Fruit fly (Drosophila melanogaster) whole organism, embryonic: ENCODE measurements around the gene CG10863.

Experiments
- Atf6 ChIP-seq: fragments of 200-800 bp; sonication (Bioruptor generic); IDR thresholded peaks from 2 replicates; pipeline ENCODE4 v1.3.6; 2022; ENCODE audit warnings: missing biosample characterization, missing genetic modification characterization
- C15 ChIP-seq: fragments of 200-800 bp; sonication (Bioruptor generic); IDR thresholded peaks from 3 replicates; pipeline ENCODE4 v1.3.6; 2022; ENCODE audit warnings: missing biosample characterization, missing genetic modification characterization
- CG10321 ChIP-seq: fragments of 200-800 bp; sonication (Bioruptor generic); IDR thresholded peaks from 2 replicates; pipeline ENCODE4 v1.3.6; 2022; ENCODE audit warnings: missing biosample characterization, missing genetic modification characterization
- CG10959 ChIP-seq: fragments of 200-800 bp; sonication (Bioruptor generic); IDR thresholded peaks from 2 replicates; pipeline ENCODE4 v1.3.6; 2022; ENCODE audit warnings: missing biosample characterization, missing genetic modification characterization
- CG11398 ChIP-seq: fragments of 200-800 bp; sonication (Bioruptor generic); optimal IDR thresholded peaks from 2 replicates; lab custom pipeline; 2016; ENCODE audit warnings: missing biosample characterization, missing genetic modification characterization
- CG12744 ChIP-seq: fragments of 200-800 bp; sonication (Bioruptor generic); optimal IDR thresholded peaks from 2 replicates; lab custom pipeline; 2016; ENCODE audit warnings: missing biosample characterization, missing genetic modification characterization
- CG13894 ChIP-seq: fragments of 200-800 bp; sonication (Bioruptor generic); optimal IDR thresholded peaks from 3 replicates; lab custom pipeline; 2018; ENCODE audit warnings: missing biosample characterization, mild to moderate bottlenecking, missing genetic modification characterization, moderate library complexity
- CG17361 ChIP-seq: fragments of 200-800 bp; sonication (Bioruptor generic); IDR thresholded peaks from 3 replicates; pipeline ENCODE4 v1.3.6; 2022; ENCODE audit warnings: missing biosample characterization, missing genetic modification characterization
- CG17612 ChIP-seq: fragments of 200-800 bp; sonication (Bioruptor generic); IDR thresholded peaks from 2 replicates; pipeline ENCODE4 v1.3.6; 2022; ENCODE audit warnings: missing biosample characterization, missing genetic modification characterization
- CG18599 ChIP-seq: fragments of 200-800 bp; sonication (Bioruptor generic); optimal IDR thresholded peaks from 3 replicates; lab custom pipeline; 2017; ENCODE audit warnings: missing biosample characterization, missing genetic modification characterization, mild to moderate bottlenecking, moderate library complexity, missing genetic modification reagents
- CG18619 ChIP-seq: fragments of 200-800 bp; sonication (Bioruptor generic); optimal IDR thresholded peaks from 3 replicates; lab custom pipeline; 2017; ENCODE audit warnings: missing biosample characterization, mild to moderate bottlenecking, missing genetic modification characterization
- CG42726 ChIP-seq: fragments of 200-800 bp; sonication (Bioruptor generic); IDR thresholded peaks from 2 replicates; pipeline ENCODE4 v1.3.6; 2022; ENCODE audit warnings: missing biosample characterization, missing genetic modification characterization; ENCODE audit not compliant: partially characterized antibody
- CG6272 ChIP-seq: fragments of 200-800 bp; sonication (Bioruptor generic); IDR thresholded peaks from 2 replicates; pipeline ENCODE4 v1.3.6; 2022; ENCODE audit warnings: missing biosample characterization, missing genetic modification characterization
- CG7928 ChIP-seq: fragments of 200-800 bp; sonication (Bioruptor generic); optimal IDR thresholded peaks from 2 replicates; lab custom pipeline; 2017; ENCODE audit warnings: missing biosample characterization, mild to moderate bottlenecking, missing genetic modification characterization
- CG9797 ChIP-seq: fragments of 200-800 bp; sonication (Bioruptor generic); optimal IDR thresholded peaks from 3 replicates; lab custom pipeline; 2018; ENCODE audit warnings: missing biosample characterization, mild to moderate bottlenecking, missing genetic modification characterization
- CkIIα-i1 ChIP-seq: fragments of 200-800 bp; sonication (Bioruptor generic); IDR thresholded peaks from 2 replicates; pipeline ENCODE4 v1.3.6; 2022; ENCODE audit warnings: missing biosample characterization, missing genetic modification characterization
- Dek ChIP-seq: fragments of 200-800 bp; sonication (Bioruptor generic); optimal IDR thresholded peaks from 3 replicates; lab custom pipeline; 2019; ENCODE audit warnings: missing biosample characterization, mild to moderate bottlenecking, missing genetic modification characterization, moderate library complexity
- Dip3 ChIP-seq: fragments of 200-800 bp; sonication (Bioruptor generic); optimal IDR thresholded peaks from 3 replicates; lab custom pipeline; 2016; ENCODE audit warnings: missing biosample characterization, missing genetic modification characterization
- Dref ChIP-seq: fragments of 200-800 bp; sonication (Bioruptor generic); IDR thresholded peaks from 2 replicates; pipeline ENCODE4 v1.3.6; 2022; ENCODE audit warnings: missing biosample characterization, missing genetic modification characterization
- Eip74EF ChIP-seq, 2 experiments: fragments of 200-800 bp in 1 of 2; fragments of >200 bp in 1 of 2; sonication (Bioruptor generic) in 1 of 2; optimal IDR thresholded peaks; 2 replicates each; lab custom pipeline; 2017 to 2019; ENCODE audit warnings: missing biosample characterization in 2 of 2, missing genetic modification characterization in 2 of 2, mild to moderate bottlenecking in 1 of 2, moderate library complexity in 1 of 2
- Fer1 ChIP-seq: fragments of 200-800 bp; sonication (Bioruptor generic); optimal IDR thresholded peaks from 2 replicates; lab custom pipeline; 2017; ENCODE audit warnings: missing biosample characterization, mild to moderate bottlenecking, missing genetic modification characterization
- Fer2 ChIP-seq: fragments of 200-800 bp; sonication (Bioruptor generic); optimal IDR thresholded peaks from 2 replicates; lab custom pipeline; 2018; ENCODE audit warnings: missing biosample characterization, mild to moderate bottlenecking, missing genetic modification characterization, moderate library complexity
- H15 ChIP-seq: fragments of 200-800 bp; sonication (Bioruptor generic); IDR thresholded peaks from 3 replicates; pipeline ENCODE4 v1.3.6; 2022; ENCODE audit warnings: missing biosample characterization, missing genetic modification characterization
- HLH54F ChIP-seq: fragments of 200-800 bp; sonication (Bioruptor generic); optimal IDR thresholded peaks from 3 replicates; lab custom pipeline; 2016; ENCODE audit warnings: missing biosample characterization, missing genetic modification characterization
- Hr39 ChIP-seq: fragments of >200 bp; optimal IDR thresholded peaks from 2 replicates; lab custom pipeline; 2017
- NC2β ChIP-seq: fragments of 200-800 bp; sonication (Bioruptor generic); optimal IDR thresholded peaks from 2 replicates; lab custom pipeline; 2016; ENCODE audit warnings: missing biosample characterization, missing genetic modification characterization
- NFAT ChIP-seq: fragments of 200-800 bp; sonication (Bioruptor generic); IDR thresholded peaks from 2 replicates; pipeline ENCODE4 v1.3.6; 2022; ENCODE audit warnings: missing biosample characterization, missing genetic modification characterization
- Nf-YA ChIP-seq: fragments of 200-800 bp; sonication (Bioruptor generic); IDR thresholded peaks from 2 replicates; pipeline ENCODE4 v1.3.6; 2022; ENCODE audit warnings: missing biosample characterization, missing genetic modification characterization
- Pdp1 ChIP-seq, 2 experiments: fragments of 200-800 bp; sonication (Bioruptor generic); optimal IDR thresholded peaks; 3 replicates each; lab custom pipeline; 2016; ENCODE audit warnings: missing biosample characterization in 2 of 2, missing genetic modification characterization in 2 of 2, mild to moderate bottlenecking in 1 of 2, moderate library complexity in 1 of 2
- Ravus ChIP-seq: fragments of 200-800 bp; sonication (Bioruptor generic); IDR thresholded peaks from 2 replicates; pipeline ENCODE4 v1.3.6; 2022; ENCODE audit warnings: missing biosample characterization, missing genetic modification characterization
- Sin3A ChIP-seq: fragments of >200 bp; optimal IDR thresholded peaks from 2 replicates; lab custom pipeline; 2018
- Taf1 ChIP-seq: fragments of 200-800 bp; sonication (Bioruptor generic); IDR thresholded peaks from 2 replicates; pipeline ENCODE4 v1.3.6; 2022; ENCODE audit warnings: missing biosample characterization, missing genetic modification characterization
- Usf ChIP-seq: fragments of 200-800 bp; sonication (Bioruptor generic); optimal IDR thresholded peaks from 2 replicates; lab custom pipeline; 2017; ENCODE audit warnings: missing genotype, missing biosample characterization, missing genetic modification characterization
- br ChIP-seq: fragments of >200 bp; optimal IDR thresholded peaks from 2 replicates; lab custom pipeline; 2017
- dan ChIP-seq: fragments of 200-800 bp; sonication (Bioruptor generic); IDR thresholded peaks from 2 replicates; pipeline ENCODE4 v1.3.6; 2022; ENCODE audit warnings: missing biosample characterization, missing genetic modification characterization
- dysf ChIP-seq: fragments of 200-800 bp; sonication (Bioruptor generic); IDR thresholded peaks from 3 replicates; pipeline ENCODE4 v1.3.6; 2022; ENCODE audit warnings: missing biosample characterization, missing genetic modification characterization
- exex ChIP-seq: fragments of 200-800 bp; sonication (Bioruptor generic); optimal IDR thresholded peaks from 4 replicates; lab custom pipeline; 2018; ENCODE audit warnings: missing biosample characterization, mild to moderate bottlenecking, missing genetic modification characterization, moderate library complexity
- fd64A ChIP-seq: fragments of 200-800 bp; sonication (Bioruptor generic); optimal IDR thresholded peaks from 3 replicates; lab custom pipeline; 2018; ENCODE audit warnings: missing biosample characterization, mild to moderate bottlenecking, missing genetic modification characterization
- gsb-n ChIP-seq: fragments of 200-800 bp; sonication (Bioruptor generic); optimal IDR thresholded peaks from 3 replicates; lab custom pipeline; 2018; ENCODE audit warnings: missing biosample characterization, mild to moderate bottlenecking, missing genetic modification characterization
- her ChIP-seq: fragments of 200-800 bp; sonication (Bioruptor generic); optimal IDR thresholded peaks from 2 replicates; lab custom pipeline; 2016; ENCODE audit warnings: missing biosample characterization, missing genetic modification characterization
- lilli ChIP-seq: fragments of 200-800 bp; sonication (Bioruptor generic); optimal IDR thresholded peaks from 3 replicates; lab custom pipeline; 2016; ENCODE audit warnings: missing biosample characterization, missing genetic modification characterization
- mam ChIP-seq: fragments of 200-800 bp; sonication (Bioruptor generic); optimal IDR thresholded peaks from 3 replicates; lab custom pipeline; 2016; ENCODE audit warnings: missing biosample characterization, missing genetic modification characterization
- phol ChIP-seq: fragments of 200-800 bp; sonication (Bioruptor generic); optimal IDR thresholded peaks from 3 replicates; lab custom pipeline; 2018; ENCODE audit warnings: missing biosample characterization, mild to moderate bottlenecking, missing genetic modification characterization, moderate library complexity
- pros ChIP-seq: fragments of 200-800 bp; sonication (Bioruptor generic); optimal IDR thresholded peaks from 3 replicates; lab custom pipeline; 2019; ENCODE audit warnings: missing biosample characterization, mild to moderate bottlenecking, missing genetic modification characterization, moderate library complexity
- psq ChIP-seq: fragments of 200-800 bp; sonication (Bioruptor generic); optimal IDR thresholded peaks from 2 replicates; lab custom pipeline; 2017; ENCODE audit warnings: missing biosample characterization, missing genetic modification characterization
- run ChIP-seq: fragments of 200-800 bp; sonication (Bioruptor generic); optimal IDR thresholded peaks from 3 replicates; lab custom pipeline; 2018; ENCODE audit warnings: missing biosample characterization, mild to moderate bottlenecking, missing genetic modification characterization
- schlank ChIP-seq: fragments of 200-800 bp; sonication (Bioruptor generic); optimal IDR thresholded peaks from 2 replicates; lab custom pipeline; 2018; ENCODE audit warnings: missing biosample characterization, mild to moderate bottlenecking, missing genetic modification characterization
- slbo ChIP-seq: fragments of 200-800 bp; sonication (Bioruptor generic); IDR thresholded peaks from 2 replicates; pipeline ENCODE4 v1.3.6; 2022; ENCODE audit warnings: missing biosample characterization, missing genetic modification characterization
- unpg ChIP-seq: fragments of 200-800 bp; sonication (Bioruptor generic); optimal IDR thresholded peaks from 3 replicates; lab custom pipeline; 2018; ENCODE audit warnings: missing biosample characterization, mild to moderate bottlenecking, missing genetic modification characterization, moderate library complexity
- vnd ChIP-seq: fragments of 200-800 bp; sonication (Bioruptor generic); IDR thresholded peaks from 3 replicates; pipeline ENCODE4 v1.3.6; 2022; ENCODE audit warnings: missing biosample characterization, missing genetic modification characterization; ENCODE audit not compliant: partially characterized antibody
- zen2 ChIP-seq: fragments of 200-800 bp; sonication (Bioruptor generic); IDR thresholded peaks from 3 replicates; pipeline ENCODE4 v1.3.6; 2022; ENCODE audit warnings: missing biosample characterization, missing genetic modification characterization; ENCODE audit not compliant: partially characterized antibody
- zfh1 ChIP-seq: fragments of 200-800 bp; sonication (Bioruptor generic); IDR thresholded peaks from 3 replicates; pipeline ENCODE4 v1.3.6; 2022; ENCODE audit warnings: missing biosample characterization, missing genetic modification characterization

CG10863 gene

dm6 chr3L:3977622-3978355, 35.5 kb upstream of the CG10863 start (continued):
- TF ChIP-seq HLH54F (GFP tag; lab: Kevin White, UChicago) (no peak), CG18619 (GFP tag; lab: Kevin White, UChicago) (no peak), dan (no peak), slbo (GFP tag; lab: Robert Waterston, UW) (no peak), mam (no peak), CG18599 (GFP tag; lab: Kevin White, UChicago) (no peak), CG12744 (GFP tag; lab: Kevin White, UChicago) (no peak), Eip74EF (GFP tag; optimal IDR thresholded peaks at IDR 0.05; lab: Kevin White, UChicago) (no peak), her (no peak), Nf-YA (GFP tag; lab: Robert Waterston, UW) (no peak), Sin3A (lab: Kevin White, UChicago) (no peak), Usf (GFP tag; lab: Kevin White, UChicago) (no peak), Pdp1 (GFP tag; optimal IDR thresholded peaks at IDR 0.05; lab: Kevin White, UChicago) (no peak), Dek (tag; lab: Kevin White, UChicago) (no peak), NC2β (GFP tag; lab: Kevin White, UChicago) (peak; percentile 38), run (tag; lab: Kevin White, UChicago) (no peak), CG10959 (GFP tag; lab: Robert Waterston, UW) (peak; percentile 63), Fer1 (no peak), Dref (GFP tag; lab: Robert Waterston, UW) (no peak), CG42726 (no peak), H15 (no peak), zen2 (GFP tag; lab: Robert Waterston, UW) (no peak), NFAT (GFP tag; lab: Robert Waterston, UW) (no peak), CG10321 (GFP tag; lab: Robert Waterston, UW) (no peak), Dip3 (GFP tag; lab: Kevin White, UChicago) (no peak), lilli (no peak), CG7928 (GFP tag; lab: Kevin White, UChicago) (no peak), CG6272 (no peak), Taf1 (GFP tag; lab: Robert Waterston, UW) (no peak), Ravus (GFP tag; lab: Robert Waterston, UW) (no peak), psq (no peak), CkIIα-i1 (GFP tag; lab: Robert Waterston, UW) (no peak), Hr39 (lab: Kevin White, UChicago) (no peak), CG17361 (GFP tag; lab: Robert Waterston, UW) (peak; percentile 54; the same call in 2 of the 3 replicates), pros (GFP tag; lab: Kevin White, UChicago) (peak; percentile 90), dysf (GFP tag; lab: Robert Waterston, UW) (no peak), CG11398 (GFP tag; lab: Kevin White, UChicago) (no peak), Fer2 (tag; lab: Kevin White, UChicago) (no peak), exex (tag; lab: Kevin White, UChicago) (no peak), phol (tag; lab: Kevin White, UChicago) (peak; percentile 60), gsb-n (tag; lab: Kevin White, UChicago) (no peak), C15 (GFP tag; lab: Robert Waterston, UW) (no peak), unpg (GFP tag; lab: Kevin White, UChicago) (no peak), CG13894 (tag; lab: Kevin White, UChicago) (no peak), schlank (tag; lab: Kevin White, UChicago) (no peak), fd64A (GFP tag; lab: Kevin White, UChicago) (no peak), CG17612 (GFP tag; lab: Robert Waterston, UW) (no peak), vnd (no peak), CG9797 (no peak), Atf6 (GFP tag; lab: Robert Waterston, UW) (no peak), zfh1 (0 out of 3 replicates have a peak, but pooled peaks have one; percentile 20), br (no peak)
